Worm (Caenorhabditis elegans): ENCODE data around the gene try-4.

Gene try-4

ce11 chrV:20832554-20832963, 28.4 kb downstream of the try-4 start (continued):
- TF ChIP-seq fax-1 (tag; optimal IDR thresholded peaks at IDR 0.05) (peak; percentile 6), ceh-34 (tag; optimal IDR thresholded peaks at IDR 0.05) (peak; percentile 1), ets-4 (tag; optimal IDR thresholded peaks at IDR 0.05) (peak; percentile 43), pha-2 (tag; optimal IDR thresholded peaks at IDR 0.05) (peak; percentile 75), pros-1 (tag; optimal IDR thresholded peaks at IDR 0.05) (no peak), ztf-16 (tag; optimal IDR thresholded peaks at IDR 0.05) (no peak), fkh-6 (tag; optimal IDR thresholded peaks at IDR 0.05) (peak; percentile 15), rnt-1 (tag; optimal IDR thresholded peaks at IDR 0.05) (no peak), unc-3 (GFP tag; conservative IDR thresholded peaks at IDR 0.05) (no peak), unc-3 (tag; optimal IDR thresholded peaks at IDR 0.05) (peak; percentile 10), ceh-14 (tag; optimal IDR thresholded peaks at IDR 0.05) (peak; percentile 55), pqm-1 (tag; optimal IDR thresholded peaks at IDR 0.05) (no peak), odd-2 (tag; optimal IDR thresholded peaks at IDR 0.05) (no peak), ahr-1 (tag; optimal IDR thresholded peaks at IDR 0.05) (peak; percentile 69), tbx-7 (tag; optimal IDR thresholded peaks at IDR 0.05) (peak; percentile 23), T23F11.4 (GFP tag; optimal IDR thresholded peaks at IDR 0.05) (no peak), zip-5 (tag; optimal IDR thresholded peaks at IDR 0.05) (peak; percentile 87), ceh-48 (tag; optimal IDR thresholded peaks at IDR 0.05) (peak; percentile 64), ceh-19 (GFP tag; optimal IDR thresholded peaks at IDR 0.05) (no peak), unc-86 (tag; optimal IDR thresholded peaks at IDR 0.05) (peak; percentile 55), dmd-4 (tag; optimal IDR thresholded peaks at IDR 0.05; ENCODE audit: borderline replicate concordance) (no peak), ceh-31 (tag; optimal IDR thresholded peaks at IDR 0.05) (peak; percentile 72)

- TF ChIP-seq unc-86 (tag; optimal IDR thresholded peaks at IDR 0.05) (no peak), elt-2 (tag; optimal IDR thresholded peaks at IDR 0.05) (peak; percentile 18)
Measured at ce11 chrV:20831867-20832266, 29.1 kb downstream of the try-4 start.

DNA sequence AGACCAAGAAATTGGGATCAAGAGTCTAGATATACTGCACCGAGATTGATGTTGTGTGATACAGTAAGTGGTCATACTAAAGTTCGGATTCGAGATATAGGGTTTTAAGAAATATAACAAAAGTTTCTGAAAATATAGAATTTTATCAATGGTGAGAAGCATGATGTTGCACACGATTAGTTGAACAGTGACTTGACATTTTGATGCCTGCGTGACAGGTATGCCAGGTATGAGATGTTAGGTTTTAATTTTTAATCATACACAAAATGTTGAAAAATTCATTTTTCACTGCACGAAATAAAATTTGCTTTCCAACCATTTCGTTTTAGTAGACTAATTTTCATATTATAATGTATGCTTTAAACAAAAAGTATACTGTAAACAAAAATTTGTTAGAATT, 30.5 kb downstream of the try-4 start:
- TF ChIP-seq mec-3 (tag; optimal IDR thresholded peaks at IDR 0.05; ENCODE audit: borderline replicate concordance) (no peak), ceh-45 (GFP tag; IDR thresholded peaks at IDR 0.05) (no peak), ttx-3 (tag; optimal IDR thresholded peaks at IDR 0.05) (no peak), ceh-22 (tag; optimal IDR thresholded peaks at IDR 0.05) (no peak), hlh-6 (tag; optimal IDR thresholded peaks at IDR 0.05) (no peak), lin-11 (tag; optimal IDR thresholded peaks at IDR 0.05) (no peak), fax-1 (tag; optimal IDR thresholded peaks at IDR 0.05) (no peak), che-1 (tag; optimal IDR thresholded peaks at IDR 0.05) (no peak), elt-4 (tag; optimal IDR thresholded peaks at IDR 0.05) (no peak), zip-5 (tag; optimal IDR thresholded peaks at IDR 0.05) (no peak), hlh-15 (tag; optimal IDR thresholded peaks at IDR 0.05) (no peak)

DNA sequence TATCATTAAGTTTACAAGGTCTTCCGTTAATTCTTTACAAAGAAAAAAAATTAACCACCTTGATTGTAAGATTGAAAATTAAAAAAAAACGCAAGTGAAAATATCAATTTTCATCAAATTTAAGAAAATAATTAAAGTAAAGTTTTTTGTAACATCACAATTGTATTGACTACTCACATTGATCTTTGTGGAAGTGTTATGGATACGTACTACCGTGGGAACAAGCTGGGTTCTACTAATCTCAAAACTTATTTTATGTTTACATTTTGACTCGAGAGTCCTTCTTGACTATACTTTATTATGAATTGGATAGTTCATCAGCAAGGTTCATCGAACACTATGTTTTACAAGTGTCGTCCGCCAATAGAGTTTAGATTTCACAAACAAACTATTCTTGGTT, 31.4 kb downstream of the try-4 start, which contains the start of gene num-1:
num-1 (plus strand) TSS at position 301 of the 400 bp plus-strand sequence.
- TF ChIP-seq fax-1 (tag; optimal IDR thresholded peaks at IDR 0.05) (no peak), ceh-45 (GFP tag; IDR thresholded peaks at IDR 0.05) (no peak), che-1 (tag; optimal IDR thresholded peaks at IDR 0.05) (no peak), odd-2 (tag; optimal IDR thresholded peaks at IDR 0.05) (no peak), hlh-30 (tag; optimal IDR thresholded peaks at IDR 0.05; ENCODE audit: insufficient read depth) (no peak), pqm-1 (tag; optimal IDR thresholded peaks at IDR 0.05) (no peak), elt-2 (tag; optimal IDR thresholded peaks at IDR 0.05) (no peak), madf-2 (tag; optimal IDR thresholded peaks at IDR 0.05) (no peak), unc-86 (tag; optimal IDR thresholded peaks at IDR 0.05) (no peak), ceh-2 (tag; optimal IDR thresholded peaks at IDR 0.05) (no peak), ceh-34 (tag; optimal IDR thresholded peaks at IDR 0.05) (no peak), ceh-19 (GFP tag; optimal IDR thresholded peaks at IDR 0.05) (no peak), tbx-2 (tag; optimal IDR thresholded peaks at IDR 0.05) (no peak), sox-2 (GFP tag; IDR thresholded peaks at IDR 0.05) (no peak)
